Worm (Caenorhabditis elegans) whole organism, L2 larva: ENCODE measurements around the gene asp-14.

ENCODE experiments used
- nhr-23 ChIP-seq: fragments of 150-350 bp; optimal IDR thresholded peaks from 2 replicates; lab custom pipeline; 2014; ENCODE audit warnings: missing biosample characterization, missing genetic modification reagents, missing genetic modification characterization
- ztf-1 ChIP-seq: fragments of 200-800 bp; sonication (Bioruptor generic); conservative IDR thresholded peaks from 2 replicates; pipeline ENCODE4 v1.3.6; 2022; ENCODE audit warnings: missing genetic modification characterization, missing compliant biosample characterization

DNA sequence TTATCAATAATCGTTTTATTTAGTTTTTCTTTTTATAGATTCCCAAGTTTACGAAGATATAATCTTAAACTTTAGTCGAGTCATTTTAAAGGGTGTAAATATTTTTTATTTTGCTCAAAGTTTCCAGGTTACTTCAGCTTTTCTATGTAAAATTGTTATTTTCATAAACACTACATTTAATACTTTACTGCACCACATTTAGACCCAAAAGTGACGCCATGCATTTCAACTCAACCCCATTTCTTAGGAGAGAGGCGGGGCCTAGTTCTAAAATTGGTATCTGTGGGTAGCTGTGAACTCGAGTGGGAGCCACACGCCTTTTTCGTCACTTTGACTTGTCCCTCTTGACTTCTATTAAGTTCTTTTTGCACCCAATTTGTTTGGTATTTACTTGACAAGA is 33.9 kb downstream of the asp-14 start, which contains the start of gene T22E5.1:
- TF ChIP-seq ztf-1 (GFP tag; lab: Robert Waterston, UW) (no peak), nhr-23 (tag; lab: Kevin White, UChicago) (no peak)
